Worm (Caenorhabditis elegans) whole organism, L4 larva: ENCODE data around the gene ZK177.9.

Experiments used
- ceh-62 ChIP-seq: sonication (generic microtip); optimal IDR thresholded peaks from 2 replicates; lab custom pipeline; 2017; ENCODE audit warnings: missing biosample characterization, missing genetic modification characterization
- daf-12 ChIP-seq: fragments of 150-350 bp; optimal IDR thresholded peaks from 2 replicates; lab custom pipeline; 2014; ENCODE audit warnings: missing biosample characterization, missing genetic modification reagents, missing genetic modification characterization
- daf-8 ChIP-seq: fragments of 200-800 bp; sonication (Bioruptor generic); IDR thresholded peaks from 2 replicates; pipeline ENCODE4 v1.3.6; 2022; ENCODE audit warnings: missing genetic modification characterization, missing compliant biosample characterization
- fkh-10 ChIP-seq: fragments of 150-350 bp; optimal IDR thresholded peaks from 2 replicates; lab custom pipeline; 2014; ENCODE audit warnings: missing biosample characterization, missing genetic modification reagents, missing genetic modification characterization
- lin-13 ChIP-seq: fragments of 150-350 bp; optimal IDR thresholded peaks from 2 replicates; lab custom pipeline; 2014; ENCODE audit warnings: missing biosample characterization, missing genetic modification reagents, missing genetic modification characterization
- nhr-11 ChIP-seq: fragments of 150-350 bp; optimal IDR thresholded peaks from 2 replicates; lab custom pipeline; 2014; ENCODE audit warnings: missing biosample characterization, missing genetic modification characterization
- nhr-28 ChIP-seq: fragments of 150-350 bp; optimal IDR thresholded peaks from 2 replicates; lab custom pipeline; 2014; ENCODE audit warnings: missing biosample characterization, missing genetic modification characterization
- tra-1 ChIP-seq: fragments of 200-800 bp; sonication (Bioruptor generic); IDR thresholded peaks from 2 replicates; pipeline ENCODE4 v1.3.6; 2022; ENCODE audit warnings: missing genetic modification reagents, missing genetic modification characterization, missing compliant biosample characterization
- zfp-2 ChIP-seq: sonication (generic microtip); optimal IDR thresholded peaks from 2 replicates; lab custom pipeline; 2016; ENCODE audit warnings: mild to moderate bottlenecking, missing genetic modification characterization, missing compliant biosample characterization

ce11 chrII:5531855-5532328 lies 14.3 kb upstream of the ZK177.9 start, which contains the start of gene C17C3.9:
- no peak for TF ChIP-seq nhr-11 (tag; lab: Kevin White, UChicago)
- no peak for TF ChIP-seq nhr-28 (tag; lab: Kevin White, UChicago)
- no peak for TF ChIP-seq daf-12 (tag; lab: Kevin White, UChicago)
- no peak for TF ChIP-seq zfp-2 (tag; lab: Kevin White, UChicago)
- no peak for TF ChIP-seq daf-8 (GFP tag; lab: Robert Waterston, UW)
- no peak for TF ChIP-seq ceh-62 (tag; lab: Kevin White, UChicago)
- no peak for TF ChIP-seq lin-13 (GFP tag; lab: Kevin White, UChicago)
- TF ChIP-seq fkh-10 (GFP tag; lab: Kevin White, UChicago) = no peak
- TF ChIP-seq tra-1 = no peak
